In genomic region chrIV:2198741-2199140, ce11 we compare ENCODE assay signal across 2 worm cellular contexts.
A peak's percentile ranks its signal among the peaks of the same experiment; 100 is the strongest.
TF ChIP-seq lines count a peak whose summit lies in the region.

TSS of gene Y71G10AR.4 (plus strand) at chrIV:2199041.

TF ChIP-seq in whole organism, L1 larva, 84 proteins besides CTCF, POLR2A, EP300 and RAD21:
- TF ChIP-seq unc-86 (tag; optimal IDR thresholded peaks at IDR 0.05; lab: Kevin White, UChicago) (no peak), sox-4 (tag; optimal IDR thresholded peaks at IDR 0.05; lab: Kevin White, UChicago) (no peak), lin-39 (tag; optimal IDR thresholded peaks at IDR 0.05; lab: Kevin White, UChicago) (no peak), efl-1 (optimal IDR thresholded peaks at IDR 0.05; lab: Kevin White, UChicago) (no peak), efl-1 (GFP tag; optimal IDR thresholded peaks at IDR 0.05 in 1 of 2; lab: Kevin White, UChicago) (peak in 1 of 2 experiments; percentile 58), lsy-2 (tag; optimal IDR thresholded peaks at IDR 0.05; lab: Kevin White, UChicago) (no peak), nhr-85 (tag; lab: Kevin White, UChicago) (peak; percentile 42)

TF ChIP-seq in whole organism, L4 larva, 104 proteins besides CTCF, POLR2A, EP300 and RAD21:
- TF ChIP-seq aha-1 (tag; lab: Kevin White, UChicago) (peak; percentile 12), nhr-11 (tag; optimal IDR thresholded peaks at IDR 0.05; lab: Kevin White, UChicago) (no peak)
TF ChIP-seq in whole organism, L4 larva: peak in this region for 1.

Comparison
In these comparisons a context has a peak if more than half of its experiments do, and no peak if none do; other contexts are left out.
1. Of the 29 proteins assayed by ChIP-seq in both whole organism, L4 larva and whole organism, L1 larva: peak only in whole organism, L4 larva: aha-1; only in whole organism, L1 larva: none; in both: none; in neither: 28.